Worm (Caenorhabditis elegans): ENCODE results near the gene pigm-1.

Gene pigm-1

DNA sequence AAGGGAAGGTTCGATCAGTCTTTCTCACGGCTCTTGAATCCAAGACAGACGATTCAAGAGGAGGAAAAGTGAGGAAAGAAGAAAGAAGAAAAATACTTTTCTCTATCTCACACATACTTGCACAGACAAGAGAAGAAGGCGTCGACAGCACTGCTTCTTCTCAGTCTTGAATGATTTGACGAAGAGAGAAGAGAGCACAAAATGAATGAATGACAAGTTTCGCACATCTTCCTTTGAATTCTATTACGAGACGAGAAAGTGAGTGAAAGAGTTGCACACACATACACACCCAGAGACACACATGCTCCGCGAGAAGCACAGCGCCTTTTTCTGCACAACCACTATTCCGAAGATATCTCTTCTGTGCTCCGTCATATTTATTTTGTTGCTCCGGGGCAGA lies 12.6 kb upstream of the pigm-1 start (continued):
- TF ChIP-seq ets-5 (GFP tag; IDR thresholded peaks at IDR 0.05) (no peak), lir-3 (tag; optimal IDR thresholded peaks at IDR 0.05; ENCODE audit: poor library complexity) (no peak), nhr-71 (tag; optimal IDR thresholded peaks at IDR 0.05) (no peak)

DNA sequence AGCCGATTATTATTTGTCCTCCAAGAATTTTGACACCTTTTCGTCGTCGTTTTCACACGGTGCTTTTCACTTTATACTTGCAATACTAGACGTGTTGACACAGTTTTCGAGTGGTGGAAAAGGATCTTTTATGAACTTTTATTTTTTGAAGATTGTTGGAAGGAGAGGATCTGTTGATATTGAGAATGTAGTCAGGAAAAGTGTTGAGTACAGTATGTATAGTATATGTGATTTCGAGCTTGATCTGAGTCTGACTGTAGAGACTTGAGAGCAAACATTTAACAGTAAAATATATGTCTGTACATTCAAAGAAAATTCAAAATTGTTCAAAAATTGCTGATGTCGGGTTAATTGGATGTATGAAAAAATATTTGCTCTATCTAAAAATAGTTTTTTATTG lies 12.1 kb upstream of the pigm-1 start:
- no peak for TF ChIP-seq hpl-2 (GFP tag; optimal IDR thresholded peaks at IDR 0.05)
- no peak for TF ChIP-seq lin-14 (GFP tag; optimal IDR thresholded peaks at IDR 0.05)
- no peak for TF ChIP-seq alr-1 (tag; optimal IDR thresholded peaks at IDR 0.05; ENCODE audit: borderline replicate concordance)
- no peak for TF ChIP-seq pax-3 (tag; optimal IDR thresholded peaks at IDR 0.05)
- TF ChIP-seq mep-1 (tag; optimal IDR thresholded peaks at IDR 0.05) = no peak

- TF ChIP-seq lir-3 (tag; optimal IDR thresholded peaks at IDR 0.05; ENCODE audit: poor library complexity) (no peak), lsy-2 (tag; optimal IDR thresholded peaks at IDR 0.05) (no peak), irx-1 (tag; optimal IDR thresholded peaks at IDR 0.05) (no peak), ceh-82 (tag; optimal IDR thresholded peaks at IDR 0.05) (no peak), lin-14 (GFP tag; optimal IDR thresholded peaks at IDR 0.05) (no peak), elt-2 (tag; optimal IDR thresholded peaks at IDR 0.05) (no peak), mef-2 (tag; optimal IDR thresholded peaks at IDR 0.05) (no peak)
Measured at ce11 chrII:11336640-11337241, 11.5 kb upstream of the pigm-1 start.

- TF ChIP-seq aha-1 (tag; optimal IDR thresholded peaks at IDR 0.05) (no peak), blmp-1 (tag; optimal IDR thresholded peaks at IDR 0.05) (peak; percentile 48)
Measured at ce11 chrII:11337497-11338040, 10.7 kb upstream of the pigm-1 start, which contains the start of gene sqt-1. sqt-1 (minus strand) TSS chrII:11337837.

DNA sequence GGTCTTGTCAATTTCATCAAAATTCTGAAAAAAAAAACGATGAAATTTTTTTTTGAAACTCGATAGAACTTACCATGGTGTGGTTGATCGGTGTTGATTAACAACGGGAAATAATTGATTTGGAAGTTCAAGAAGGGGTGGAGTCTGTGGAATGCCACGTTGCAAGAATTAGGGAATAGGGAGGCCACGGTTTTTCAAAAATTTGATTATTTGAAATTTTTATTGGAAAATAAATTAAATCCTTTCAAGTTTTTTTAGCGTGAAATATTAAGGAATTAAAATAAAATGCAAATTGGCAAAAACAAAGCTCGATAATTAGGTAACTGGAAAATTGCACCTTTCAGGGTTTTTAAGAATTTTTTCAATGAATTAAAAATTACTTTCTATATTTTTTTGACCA lies 8.7 kb upstream of the pigm-1 start, which contains the start of gene rmd-3:
Gene rmd-3 (minus strand): TSS at position 101 of the 400 bp plus-strand sequence.
- TF ChIP-seq unc-62 (GFP tag; optimal IDR thresholded peaks at IDR 0.05) (no peak), C34B4.2 (tag; optimal IDR thresholded peaks at IDR 0.05) (no peak), unc-130 (tag; optimal IDR thresholded peaks at IDR 0.05) (no peak), nhr-237 (tag; optimal IDR thresholded peaks at IDR 0.05) (no peak), lin-15B (tag; optimal IDR thresholded peaks at IDR 0.05) (no peak), snu-23 (GFP tag; optimal IDR thresholded peaks at IDR 0.05) (no peak), fos-1 (tag; optimal IDR thresholded peaks at IDR 0.05) (no peak), ztf-11 (tag; optimal IDR thresholded peaks at IDR 0.05) (no peak), aly-2 (tag; optimal IDR thresholded peaks at IDR 0.05) (no peak), ces-1 (GFP tag; optimal IDR thresholded peaks at IDR 0.05) (no peak), mep-1 (tag; optimal IDR thresholded peaks at IDR 0.05) (no peak), nhr-19 (GFP tag; conservative IDR thresholded peaks at IDR 0.05) (no peak), jun-1 (tag; optimal IDR thresholded peaks at IDR 0.05) (no peak), dsc-1 (tag; optimal IDR thresholded peaks at IDR 0.05) (no peak), vab-15 (tag; optimal IDR thresholded peaks at IDR 0.05) (no peak), ceh-8 (GFP tag; optimal IDR thresholded peaks at IDR 0.05) (no peak), lin-35 (GFP tag; optimal IDR thresholded peaks at IDR 0.05) (no peak), swsn-7 (tag; optimal IDR thresholded peaks at IDR 0.05) (no peak)
